Fruit fly (Drosophila melanogaster): ENCODE data around the gene Argk2.

Gene Argk2

DNA sequence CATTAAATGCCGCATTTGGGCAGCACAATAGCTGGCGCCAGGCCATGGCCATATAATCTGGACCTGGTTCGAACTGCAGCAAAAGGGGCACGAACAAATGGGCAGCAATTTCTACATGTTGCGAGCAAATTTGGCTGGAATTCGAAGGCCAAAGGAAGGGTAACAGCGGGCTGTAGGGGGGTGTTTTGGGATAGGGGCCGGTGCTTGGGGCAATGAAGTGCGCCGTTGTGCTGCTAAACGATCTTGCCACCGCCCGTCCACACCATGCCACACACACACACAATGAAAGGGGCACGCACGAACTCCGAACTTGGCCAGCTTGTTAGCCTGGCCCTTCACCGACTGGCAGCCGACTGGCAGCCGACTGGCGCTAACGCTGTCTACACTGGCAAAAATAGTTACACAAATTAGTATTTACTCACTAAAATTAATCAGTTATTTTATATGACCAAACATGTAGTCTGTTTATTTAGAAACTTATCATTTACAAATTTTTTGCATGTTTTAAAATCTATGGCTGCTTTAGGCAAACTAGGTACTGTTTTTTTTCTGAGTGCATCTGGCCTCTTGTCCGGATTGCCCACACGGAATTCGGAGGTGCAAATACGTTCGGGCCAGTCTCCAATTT lies 13.1 kb upstream of the Argk2 start (continued):
- TF ChIP-seq Fer1 (GFP tag; optimal IDR thresholded peaks at IDR 0.05), result no peak
- TF ChIP-seq CG10431 (GFP tag; optimal IDR thresholded peaks at IDR 0.05), result no peak
- no peak for TF ChIP-seq NC2α (GFP tag; optimal IDR thresholded peaks at IDR 0.05)
- TF ChIP-seq CG9932 (GFP tag; IDR thresholded peaks at IDR 0.05), result no peak
- TF ChIP-seq dmrt11E (tag; optimal IDR thresholded peaks at IDR 0.05), result peak; percentile 72
- TF ChIP-seq CG5180 (GFP tag; optimal IDR thresholded peaks at IDR 0.05), result peak; percentile 43
- peak; percentile 24 for TF ChIP-seq Neu2 (GFP tag; optimal IDR thresholded peaks at IDR 0.05; ENCODE audit: borderline replicate concordance)
- TF ChIP-seq CG11456 (GFP tag; IDR thresholded peaks at IDR 0.05), result no peak
- TF ChIP-seq CG31365 (tag; optimal IDR thresholded peaks at IDR 0.05), result no peak
- TF ChIP-seq TFAM (GFP tag; optimal IDR thresholded peaks at IDR 0.05), result peak; percentile 41
- no peak for TF ChIP-seq HLHmδ (GFP tag; optimal IDR thresholded peaks at IDR 0.05)
- no peak for TF ChIP-seq wdn (GFP tag; IDR thresholded peaks at IDR 0.05)
- no peak for TF ChIP-seq Bgb (GFP tag; IDR thresholded peaks at IDR 0.05; ENCODE audit: partially characterized antibody)
- peak; percentile 63 for TF ChIP-seq ind (GFP tag; optimal IDR thresholded peaks at IDR 0.05)
- TF ChIP-seq CG11723 (GFP tag; optimal IDR thresholded peaks at IDR 0.05), result no peak
- peak; percentile 81 for TF ChIP-seq dmrt99B (tag; optimal IDR thresholded peaks at IDR 0.05)
- TF ChIP-seq sug (tag; optimal IDR thresholded peaks at IDR 0.05), result no peak
- no peak for TF ChIP-seq BEAF-32 (GFP tag; optimal IDR thresholded peaks at IDR 0.05)
- TF ChIP-seq Ets97D (GFP tag; optimal IDR thresholded peaks at IDR 0.05), result no peak
- no peak for TF ChIP-seq pita (GFP tag; optimal IDR thresholded peaks at IDR 0.05)
- TF ChIP-seq CG10366 (GFP tag; IDR thresholded peaks at IDR 0.05), result peak; percentile 62
- peak; percentile 31 for TF ChIP-seq HHEX (GFP tag; optimal IDR thresholded peaks at IDR 0.05)
- TF ChIP-seq CG2678 (tag; optimal IDR thresholded peaks at IDR 0.05), result peak; percentile 71
- no peak for TF ChIP-seq Opbp (GFP tag; IDR thresholded peaks at IDR 0.05; ENCODE audit: partially characterized antibody)
- TF ChIP-seq nau (GFP tag; optimal IDR thresholded peaks at IDR 0.05), result no peak
- peak; percentile 37 for TF ChIP-seq kah (GFP tag; optimal IDR thresholded peaks at IDR 0.05)
- TF ChIP-seq caup (GFP tag; optimal IDR thresholded peaks at IDR 0.05; ENCODE audit: severe bottlenecking), result no peak
- TF ChIP-seq phol (tag; optimal IDR thresholded peaks at IDR 0.05), result peak; percentile 87
- peak; percentile 46 for TF ChIP-seq Hr3 (GFP tag; optimal IDR thresholded peaks at IDR 0.05)
- peak; percentile 48; the same call in 1 of the 2 replicates for TF ChIP-seq sens-2 (GFP tag; IDR thresholded peaks at IDR 0.05)
- TF ChIP-seq Hr51 (GFP tag; optimal IDR thresholded peaks at IDR 0.05), result peak in 1 of 2 experiments; percentile 17
- no peak for TF ChIP-seq CG13287 (GFP tag; IDR thresholded peaks at IDR 0.05; ENCODE audit: partially characterized antibody)
- no peak for TF ChIP-seq disco-r (GFP tag; optimal IDR thresholded peaks at IDR 0.05)

DNA sequence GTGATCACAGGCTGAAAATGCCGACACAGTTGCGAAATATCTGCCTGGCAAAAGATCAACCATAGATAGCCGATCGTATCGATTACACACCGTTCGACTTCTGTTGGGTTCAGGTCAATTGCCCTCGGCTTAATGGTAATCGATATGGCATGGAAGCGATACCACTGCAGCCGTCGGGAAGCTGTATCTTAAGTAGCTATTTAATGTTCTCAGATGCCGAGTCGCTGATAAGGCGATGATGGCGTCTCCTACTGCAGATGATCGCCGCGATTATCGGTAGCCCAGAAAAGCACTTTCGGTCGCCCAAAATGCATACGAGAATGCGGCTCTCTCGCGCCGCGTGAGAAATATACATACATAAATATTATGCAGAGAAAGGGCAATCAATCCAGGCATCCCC lies 9.6 kb upstream of the Argk2 start:
- TF ChIP-seq CG7987 (GFP tag; optimal IDR thresholded peaks at IDR 0.05) (no peak), CG11093 (GFP tag; IDR thresholded peaks at IDR 0.05) (no peak), Fer3 (tag; optimal IDR thresholded peaks at IDR 0.05) (no peak), Bgb (GFP tag; IDR thresholded peaks at IDR 0.05; ENCODE audit: partially characterized antibody) (no peak), cwo (GFP tag; optimal IDR thresholded peaks at IDR 0.05) (no peak), CrebB (tag; optimal IDR thresholded peaks at IDR 0.05) (no peak), ham (GFP tag; IDR thresholded peaks at IDR 0.05) (no peak), CG3163 (GFP tag; optimal IDR thresholded peaks at IDR 0.05) (no peak), bsh (GFP tag; optimal IDR thresholded peaks at IDR 0.05) (no peak), tin (GFP tag; optimal IDR thresholded peaks at IDR 0.05) (no peak), zen (tag; optimal IDR thresholded peaks at IDR 0.05) (peak; percentile 78), odd (GFP tag; optimal IDR thresholded peaks at IDR 0.05) (no peak), grn (GFP tag; optimal IDR thresholded peaks at IDR 0.05) (peak; percentile 59), sr (GFP tag; IDR thresholded peaks at IDR 0.05) (no peak), HLH54F (GFP tag; optimal IDR thresholded peaks at IDR 0.05) (no peak), lbe (GFP tag; optimal IDR thresholded peaks at IDR 0.05) (no peak), CG15479 (GFP tag; optimal IDR thresholded peaks at IDR 0.05) (peak; percentile 83), HmgD (GFP tag; optimal IDR thresholded peaks at IDR 0.05) (no peak)
